Fruit fly (Drosophila melanogaster) whole organism, embryonic: ENCODE results near the gene CG13247.
A peak's percentile ranks its signal among the peaks of the same experiment; 100 is the strongest.

Experiments
- Abd-B ChIP-seq: fragments of 200-800 bp; sonication (Bioruptor generic); optimal IDR thresholded peaks from 2 replicates; lab custom pipeline; 2018; ENCODE audit warnings: missing biosample characterization, mild to moderate bottlenecking, missing genetic modification characterization, moderate library complexity
- Adf1 ChIP-seq: fragments of 200-800 bp; sonication (Bioruptor generic); IDR thresholded peaks from 2 replicates; pipeline ENCODE4 v1.3.6; 2022; ENCODE audit warnings: missing biosample characterization, missing genetic modification characterization
- Aef1 ChIP-seq: fragments of 200-800 bp; sonication (Bioruptor generic); IDR thresholded peaks from 3 replicates; pipeline ENCODE4 v1.3.6; 2022; ENCODE audit warnings: missing biosample characterization, missing genetic modification characterization
- Bgb ChIP-seq: fragments of 200-800 bp; sonication (Bioruptor generic); IDR thresholded peaks from 2 replicates; pipeline ENCODE4 v1.3.6; 2022; ENCODE audit warnings: missing biosample characterization, missing genetic modification characterization; ENCODE audit not compliant: partially characterized antibody
- CG13287 ChIP-seq: fragments of 200-800 bp; sonication (Bioruptor generic); IDR thresholded peaks from 2 replicates; pipeline ENCODE4 v1.3.6; 2022; ENCODE audit warnings: missing biosample characterization, missing genetic modification characterization; ENCODE audit not compliant: partially characterized antibody
- CG13624 ChIP-seq: fragments of 200-800 bp; sonication (Bioruptor generic); optimal IDR thresholded peaks from 2 replicates; lab custom pipeline; 2016; ENCODE audit warnings: missing biosample characterization, missing genetic modification characterization
- CG1529 ChIP-seq: fragments of 200-800 bp; sonication (Bioruptor generic); optimal IDR thresholded peaks from 3 replicates; lab custom pipeline; 2018; ENCODE audit warnings: missing biosample characterization, missing genetic modification characterization
- CG15479 ChIP-seq: fragments of 200-800 bp; sonication (Bioruptor generic); optimal IDR thresholded peaks from 3 replicates; lab custom pipeline; 2019; ENCODE audit warnings: missing biosample characterization, mild to moderate bottlenecking, missing genetic modification characterization, moderate library complexity
- CG17802 ChIP-seq: fragments of 200-800 bp; sonication (Bioruptor generic); optimal IDR thresholded peaks from 2 replicates; lab custom pipeline; 2018; ENCODE audit warnings: missing biosample characterization, mild to moderate bottlenecking, missing genetic modification characterization, moderate library complexity
- CG31224 ChIP-seq: fragments of 200-800 bp; sonication (Bioruptor generic); IDR thresholded peaks from 2 replicates; pipeline ENCODE4 v1.3.6; 2022; ENCODE audit warnings: missing biosample characterization, missing genetic modification characterization
- CG3163 ChIP-seq: fragments of 200-800 bp; sonication (Bioruptor generic); optimal IDR thresholded peaks from 3 replicates; lab custom pipeline; 2016; ENCODE audit warnings: missing biosample characterization, missing genetic modification characterization
- CG34376 ChIP-seq: fragments of 200-800 bp; sonication (Bioruptor generic); optimal IDR thresholded peaks from 2 replicates; lab custom pipeline; 2018; ENCODE audit warnings: missing biosample characterization, mild to moderate bottlenecking, missing genetic modification characterization
- CG6791 ChIP-seq: fragments of 200-800 bp; sonication (Bioruptor generic); IDR thresholded peaks from 3 replicates; pipeline ENCODE4 v1.3.6; 2022; ENCODE audit warnings: missing biosample characterization, missing genetic modification characterization; ENCODE audit not compliant: partially characterized antibody
- CkIIα-i1 ChIP-seq: fragments of 200-800 bp; sonication (Bioruptor generic); IDR thresholded peaks from 2 replicates; pipeline ENCODE4 v1.3.6; 2022; ENCODE audit warnings: missing biosample characterization, missing genetic modification characterization
- D19B ChIP-seq: fragments of 200-800 bp; sonication (Bioruptor generic); optimal IDR thresholded peaks from 2 replicates; lab custom pipeline; 2017; ENCODE audit warnings: missing biosample characterization, mild to moderate bottlenecking, missing genetic modification characterization
- Dad ChIP-seq: fragments of 200-800 bp; sonication (Bioruptor generic); optimal IDR thresholded peaks from 3 replicates; lab custom pipeline; 2016; ENCODE audit warnings: missing biosample characterization, missing genetic modification characterization
- Ets65A ChIP-seq: fragments of 200-800 bp; sonication (Bioruptor generic); peaks from one replicate; lab custom pipeline; 2016; ENCODE audit warnings: missing biosample characterization, missing genetic modification characterization
- Ets97D ChIP-seq: fragments of 200-800 bp; sonication (Bioruptor generic); optimal IDR thresholded peaks from 3 replicates; lab custom pipeline; 2016; ENCODE audit warnings: missing biosample characterization, missing genetic modification characterization
- GATAe ChIP-seq: fragments of 200-800 bp; sonication (Bioruptor generic); conservative IDR thresholded peaks from 2 replicates; pipeline ENCODE4 v1.3.6; 2022; ENCODE audit warnings: missing biosample characterization, missing genetic modification characterization
- HLH4C ChIP-seq: fragments of 200-800 bp; sonication (Bioruptor generic); IDR thresholded peaks from 3 replicates; pipeline ENCODE4 v1.3.6; 2022; ENCODE audit warnings: missing biosample characterization, missing genetic modification characterization; ENCODE audit not compliant: partially characterized antibody
- Hey ChIP-seq: fragments of 200-800 bp; sonication (Bioruptor generic); optimal IDR thresholded peaks from 3 replicates; lab custom pipeline; 2018; ENCODE audit warnings: missing biosample characterization, mild to moderate bottlenecking, missing genetic modification characterization
- Mad ChIP-seq: fragments of 200-800 bp; sonication (Bioruptor generic); optimal IDR thresholded peaks from 2 replicates; lab custom pipeline; 2016; ENCODE audit warnings: missing biosample characterization, missing genetic modification characterization
- NFAT ChIP-seq: fragments of 200-800 bp; sonication (Bioruptor generic); IDR thresholded peaks from 2 replicates; pipeline ENCODE4 v1.3.6; 2022; ENCODE audit warnings: missing biosample characterization, missing genetic modification characterization
- PHDP ChIP-seq: fragments of 200-800 bp; sonication (Bioruptor generic); optimal IDR thresholded peaks from 3 replicates; lab custom pipeline; 2018; ENCODE audit warnings: missing biosample characterization, mild to moderate bottlenecking, missing genetic modification characterization, moderate library complexity
- amos ChIP-seq: fragments of 200-800 bp; sonication (Bioruptor generic); IDR thresholded peaks from 2 replicates; pipeline ENCODE4 v1.3.6; 2022; ENCODE audit warnings: missing biosample characterization, missing genetic modification characterization; ENCODE audit not compliant: partially characterized antibody
- ap ChIP-seq: fragments of 200-800 bp; sonication (Bioruptor generic); IDR thresholded peaks from 2 replicates; pipeline ENCODE4 v1.3.6; 2022; ENCODE audit warnings: missing biosample characterization, missing genetic modification characterization
- ato ChIP-seq: fragments of 200-800 bp; sonication (Bioruptor generic); IDR thresholded peaks from 2 replicates; pipeline ENCODE4 v1.3.6; 2022; ENCODE audit warnings: missing biosample characterization, missing genetic modification characterization; ENCODE audit not compliant: partially characterized antibody
- bbx ChIP-seq: fragments of 200-800 bp; sonication (Bioruptor generic); IDR thresholded peaks from 2 replicates; pipeline ENCODE4 v1.3.6; 2022; ENCODE audit warnings: missing biosample characterization, missing genetic modification characterization; ENCODE audit not compliant: partially characterized antibody
- bcd ChIP-seq: fragments of 200-800 bp; sonication (Bioruptor generic); optimal IDR thresholded peaks from 2 replicates; lab custom pipeline; 2017; ENCODE audit warnings: missing biosample characterization, mild to moderate bottlenecking, missing genetic modification characterization
- corto ChIP-seq: fragments of 200-800 bp; sonication (Bioruptor generic); optimal IDR thresholded peaks from 2 replicates; lab custom pipeline; 2016; ENCODE audit warnings: missing biosample characterization, mild to moderate bottlenecking, missing genetic modification characterization, moderate library complexity
- crp ChIP-seq, 2 experiments: fragments of 200-800 bp; sonication (Bioruptor generic); optimal IDR thresholded peaks; 2 replicates in 1 of 2; 3 replicates in 1 of 2; lab custom pipeline; 2017; ENCODE audit warnings: missing biosample characterization in 2 of 2, missing genetic modification characterization in 2 of 2, mild to moderate bottlenecking in 1 of 2, moderate library complexity in 1 of 2
- cwo ChIP-seq: fragments of 200-800 bp; sonication (Bioruptor generic); optimal IDR thresholded peaks from 3 replicates; lab custom pipeline; 2017; ENCODE audit warnings: missing biosample characterization, missing genetic modification characterization, mild to moderate bottlenecking, moderate library complexity, missing genetic modification reagents
- disco-r ChIP-seq: fragments of 200-800 bp; sonication (Bioruptor generic); optimal IDR thresholded peaks from 2 replicates; lab custom pipeline; 2016; ENCODE audit warnings: missing biosample characterization, missing genetic modification characterization
- ewg ChIP-seq: fragments of 200-800 bp; sonication (Bioruptor generic); optimal IDR thresholded peaks from 3 replicates; lab custom pipeline; 2017; ENCODE audit warnings: mild to moderate bottlenecking, missing biosample characterization, missing genetic modification reagents, missing genetic modification characterization
- exex ChIP-seq: fragments of 200-800 bp; sonication (Bioruptor generic); optimal IDR thresholded peaks from 4 replicates; lab custom pipeline; 2018; ENCODE audit warnings: missing biosample characterization, mild to moderate bottlenecking, missing genetic modification characterization, moderate library complexity
- gem ChIP-seq: fragments of 200-800 bp; sonication (Bioruptor generic); optimal IDR thresholded peaks from 2 replicates; lab custom pipeline; 2019; ENCODE audit warnings: missing biosample characterization, mild to moderate bottlenecking, missing genetic modification characterization, moderate library complexity
- lilli ChIP-seq: fragments of 200-800 bp; sonication (Bioruptor generic); optimal IDR thresholded peaks from 3 replicates; lab custom pipeline; 2016; ENCODE audit warnings: missing biosample characterization, missing genetic modification characterization
- mirr ChIP-seq: fragments of 200-800 bp; sonication (Bioruptor generic); optimal IDR thresholded peaks from 3 replicates; lab custom pipeline; 2018; ENCODE audit warnings: missing biosample characterization, mild to moderate bottlenecking, missing genetic modification characterization
- nom ChIP-seq: fragments of 200-800 bp; sonication (Bioruptor generic); optimal IDR thresholded peaks from 2 replicates; lab custom pipeline; 2017; ENCODE audit warnings: missing biosample characterization, missing genetic modification characterization, mild to moderate bottlenecking, moderate library complexity, missing genetic modification reagents
- odd ChIP-seq: fragments of 200-800 bp; sonication (Bioruptor generic); optimal IDR thresholded peaks from 2 replicates; lab custom pipeline; 2017; ENCODE audit warnings: missing biosample characterization, mild to moderate bottlenecking, missing genetic modification characterization
- psq ChIP-seq: fragments of 200-800 bp; sonication (Bioruptor generic); optimal IDR thresholded peaks from 2 replicates; lab custom pipeline; 2017; ENCODE audit warnings: missing biosample characterization, missing genetic modification characterization
- ro ChIP-seq: fragments of 200-800 bp; sonication (Bioruptor generic); IDR thresholded peaks from 2 replicates; pipeline ENCODE4 v1.3.6; 2022; ENCODE audit warnings: missing biosample characterization, missing genetic modification characterization
- sd ChIP-seq: fragments of 200-800 bp; sonication (Bioruptor generic); optimal IDR thresholded peaks from 3 replicates; lab custom pipeline; 2018; ENCODE audit warnings: missing biosample characterization, mild to moderate bottlenecking, missing genetic modification characterization, moderate library complexity
- sens ChIP-seq: fragments of 200-800 bp; sonication (Bioruptor generic); peaks from one replicate; lab custom pipeline; 2016; ENCODE audit warnings: missing biosample characterization, missing genetic modification characterization
- sug ChIP-seq: fragments of 200-800 bp; optimal IDR thresholded peaks from 2 replicates; lab custom pipeline; 2019; ENCODE audit warnings: missing biosample characterization, mild to moderate bottlenecking, missing genetic modification characterization, moderate library complexity
- z ChIP-seq: fragments of 200-800 bp; sonication (Bioruptor generic); IDR thresholded peaks from 3 replicates; pipeline ENCODE4 v1.3.6; 2022; ENCODE audit warnings: missing biosample characterization, missing genetic modification characterization
- zen ChIP-seq: fragments of 200-800 bp; sonication (Bioruptor generic); optimal IDR thresholded peaks from 3 replicates; lab custom pipeline; 2018; ENCODE audit warnings: missing biosample characterization, mild to moderate bottlenecking, missing genetic modification characterization, moderate library complexity

Gene CG13247

DNA sequence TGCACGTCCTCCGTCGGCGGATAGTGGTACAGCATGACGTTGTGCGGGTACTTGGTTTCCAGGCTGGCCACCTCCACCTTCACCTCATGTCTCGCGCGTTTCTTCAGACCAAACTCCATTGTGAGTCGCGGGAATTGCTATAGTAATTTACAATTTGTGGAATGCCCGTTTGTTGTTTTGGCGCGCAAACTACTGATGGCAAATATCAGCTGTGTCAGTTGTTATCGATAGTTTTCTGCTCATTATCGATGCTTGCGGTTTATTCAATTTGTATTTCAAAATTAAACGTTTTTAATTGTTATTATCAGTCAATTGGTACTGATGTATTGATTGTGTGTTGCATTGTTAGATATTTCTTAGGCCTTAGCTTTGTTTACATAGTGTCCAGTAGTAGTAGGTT is 8.7 kb upstream of the CG13247 start, which contains the start of gene Prim2 (continued):
- TF ChIP-seq crp (GFP tag; optimal IDR thresholded peaks at IDR 0.05; lab: Kevin White, UChicago) (peak; percentile 62 to 91), ro (GFP tag; lab: Robert Waterston, UW) (no peak), CG13287 (GFP tag; lab: Robert Waterston, UW) (peak; percentile 79), gem (no peak), Mad (GFP tag; lab: Kevin White, UChicago) (no peak), bcd (GFP tag; lab: Kevin White, UChicago) (no peak), Abd-B (no peak), ewg (GFP tag; lab: Kevin White, UChicago) (peak; percentile 78), CG1529 (no peak), ato (GFP tag; lab: Robert Waterston, UW) (peak; percentile 39; the same call in 1 of the 2 replicates), bbx (peak; percentile 68)

- peak; percentile 20 for TF ChIP-seq mirr (GFP tag; lab: Kevin White, UChicago)
- TF ChIP-seq D19B (GFP tag; lab: Kevin White, UChicago): peak; percentile 42
- TF ChIP-seq cwo (GFP tag; lab: Kevin White, UChicago): peak; percentile 57
- TF ChIP-seq CG34376 (GFP tag; lab: Kevin White, UChicago): peak; percentile 85
- TF ChIP-seq sug (tag; lab: Kevin White, UChicago): peak; percentile 75
- TF ChIP-seq Adf1 (GFP tag; lab: Robert Waterston, UW): no peak
- peak; percentile 64 for TF ChIP-seq Hey
- peak; percentile 91 for TF ChIP-seq exex (tag; lab: Kevin White, UChicago)
- peak; percentile 73 for TF ChIP-seq CG15479 (GFP tag; lab: Kevin White, UChicago)
- TF ChIP-seq GATAe (GFP tag; lab: Robert Waterston, UW): peak; percentile 48; the same call in 1 of the 2 replicates
- peak; percentile 72 for TF ChIP-seq CG31224
- no peak for TF ChIP-seq PHDP
- no peak for TF ChIP-seq Ets97D (GFP tag; lab: Kevin White, UChicago)
- TF ChIP-seq, all 482 proteins: peak for 10
Measured at dm6 chr3L:20366074-20366473, 4.0 kb upstream of the CG13247 start.

DNA sequence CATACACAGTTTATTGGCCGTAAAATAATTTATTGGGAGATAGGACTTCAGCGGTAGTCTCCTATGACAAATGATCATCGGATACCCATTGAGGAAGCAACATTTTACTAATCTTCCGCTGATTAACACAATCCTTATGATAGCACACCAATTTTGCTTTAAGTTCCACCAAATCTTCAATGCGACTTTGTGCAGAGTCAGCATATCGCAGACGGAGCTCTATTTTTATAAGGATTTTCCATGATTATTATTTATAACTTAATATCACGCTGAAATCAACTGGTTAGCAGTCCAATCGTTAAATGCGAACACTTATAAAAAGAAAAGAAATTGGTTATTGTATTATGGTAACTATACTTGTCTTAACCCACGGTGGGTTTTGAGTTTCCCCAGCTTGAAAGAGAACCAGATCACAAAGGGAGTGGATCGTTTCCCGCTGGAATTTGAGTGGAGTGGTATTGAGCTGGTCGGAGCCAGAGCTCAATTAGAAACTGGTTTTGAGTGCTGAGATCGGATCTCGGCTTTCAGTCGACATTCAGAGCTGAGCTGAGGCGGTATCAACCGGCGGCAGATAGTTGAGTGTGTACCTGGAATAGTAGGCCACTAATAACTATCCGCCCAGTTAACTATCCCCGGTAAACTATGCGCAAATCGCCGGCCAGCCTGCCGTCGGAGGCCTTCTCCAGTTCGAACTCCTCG is 3.3 kb upstream of the CG13247 start, which contains the start of the genes Toll-9 and in:
Gene Toll-9 (minus strand): TSS at position 51 of the 699 bp plus-strand sequence.
Gene in (plus strand): TSS at position 525 of the 699 bp plus-strand sequence.
- TF ChIP-seq psq (GFP tag; lab: Kevin White, UChicago): no peak
- no peak for TF ChIP-seq NFAT
- TF ChIP-seq Dad (GFP tag; lab: Kevin White, UChicago): no peak
- no peak for TF ChIP-seq ap (GFP tag; lab: Robert Waterston, UW)
- TF ChIP-seq CG6791 (GFP tag; lab: Robert Waterston, UW): peak; percentile 58; the same call in 2 of the 3 replicates
- peak; percentile 15; the same call in 1 of the 2 replicates for TF ChIP-seq amos (GFP tag; lab: Robert Waterston, UW)
- TF ChIP-seq bbx: peak; percentile 41; the same call in 1 of the 2 replicates
- peak; percentile 27 for TF ChIP-seq Ets65A (GFP tag; lab: Kevin White, UChicago)
- no peak for TF ChIP-seq nom (GFP tag; lab: Kevin White, UChicago)
- TF ChIP-seq CG3163: peak; percentile 71
- no peak for TF ChIP-seq lilli (GFP tag; lab: Kevin White, UChicago)
- TF ChIP-seq z (GFP tag; lab: Robert Waterston, UW): peak; percentile 98
- TF ChIP-seq Bgb: peak; percentile 15; the same call in 1 of the 2 replicates
- TF ChIP-seq disco-r (GFP tag; lab: Kevin White, UChicago): no peak
- TF ChIP-seq Aef1 (GFP tag; lab: Robert Waterston, UW): no peak
- TF ChIP-seq sd (tag; lab: Kevin White, UChicago): peak; percentile 51
- no peak for TF ChIP-seq odd
- TF ChIP-seq zen (tag; lab: Kevin White, UChicago): no peak
- TF ChIP-seq sens: peak; percentile 59
- TF ChIP-seq CG17802 (tag; lab: Kevin White, UChicago): no peak
- no peak for TF ChIP-seq CG13624 (GFP tag; lab: Kevin White, UChicago)
- no peak for TF ChIP-seq corto (GFP tag; lab: Kevin White, UChicago)
- TF ChIP-seq HLH4C (GFP tag; lab: Robert Waterston, UW): no peak
- TF ChIP-seq CkIIα-i1 (GFP tag; lab: Robert Waterston, UW): no peak
